Worm (Caenorhabditis elegans) whole organism, L4 larva: ENCODE measurements around the gene T04B8.5.
"Not testable (repeated sequence)": the region's sequence is repeated elsewhere in the genome, so short reads cannot be mapped to it uniquely, and the experiment has no call there.

Source experiments
- T26A8.4 ChIP-seq: fragments of 200-800 bp; sonication (Bioruptor generic); IDR thresholded peaks from 2 replicates; pipeline ENCODE4 v1.3.6; 2022; ENCODE audit warnings: missing genetic modification characterization, missing compliant biosample characterization
- ZK546.5 ChIP-seq, 2 experiments: sonication (generic microtip); optimal IDR thresholded peaks; 2 replicates each; lab custom pipeline; 2017; ENCODE audit warnings: missing biosample characterization in 2 of 2, missing genetic modification characterization in 2 of 2
- daf-19 ChIP-seq: fragments of 200-800 bp; sonication (Bioruptor generic); conservative IDR thresholded peaks from 2 replicates; pipeline ENCODE4 v1.3.6; 2022; ENCODE audit warnings: missing genetic modification characterization, missing compliant biosample characterization
- dmd-9 ChIP-seq: fragments of 200-800 bp; sonication (Bioruptor generic); IDR thresholded peaks from 2 replicates; pipeline ENCODE4 v1.3.6; 2022; ENCODE audit warnings: missing genetic modification reagents, missing genetic modification characterization, missing compliant biosample characterization
- fkh-10 ChIP-seq: fragments of 150-350 bp; optimal IDR thresholded peaks from 2 replicates; lab custom pipeline; 2014; ENCODE audit warnings: missing biosample characterization, missing genetic modification reagents, missing genetic modification characterization
- lsy-2 ChIP-seq, 2 experiments: fragments of 150-350 bp in 1 of 2; sonication (generic microtip) in 1 of 2; optimal IDR thresholded peaks; 2 replicates each; lab custom pipeline; 2014 to 2017; ENCODE audit warnings: missing biosample characterization in 2 of 2, missing genetic modification characterization in 2 of 2
- nhr-76 ChIP-seq: fragments of 150-350 bp; optimal IDR thresholded peaks from 2 replicates; lab custom pipeline; 2014; ENCODE audit warnings: missing biosample characterization, missing genetic modification characterization
- snpc-4 ChIP-seq: fragments of 150-350 bp; optimal IDR thresholded peaks from 2 replicates; lab custom pipeline; 2014; ENCODE audit warnings: missing biosample characterization, missing genetic modification characterization
- unc-130 ChIP-seq: sonication (generic microtip); optimal IDR thresholded peaks from 2 replicates; lab custom pipeline; 2016; ENCODE audit warnings: missing genetic modification reagents, missing genetic modification characterization, missing compliant biosample characterization

- TF ChIP-seq T26A8.4; nhr-76; daf-19 (GFP tag; lab: Robert Waterston, UW); fkh-10 (GFP tag; lab: Kevin White, UChicago); snpc-4 (tag; lab: Kevin White, UChicago); dmd-9; ZK546.5 (tag; optimal IDR thresholded peaks at IDR 0.05; lab: Kevin White, UChicago); lsy-2 (tag; optimal IDR thresholded peaks at IDR 0.05; lab: Kevin White, UChicago); unc-130 (GFP tag; lab: Kevin White, UChicago): not testable (repeated sequence)
Measured at ce11 chrII:593221-593620, 31.1 kb downstream of the T04B8.5 start, which contains the start of gene W08F4.1.
